Worm (Caenorhabditis elegans) whole organism, L1 larva: ENCODE data around the gene ugt-54.
"Not testable (repeated sequence)": the region's sequence is repeated elsewhere in the genome, so short reads cannot be mapped to it uniquely, and the experiment has no call there.

Experiments used
- C34B4.2 ChIP-seq: sonication (generic microtip); optimal IDR thresholded peaks from 2 replicates; lab custom pipeline; 2017; ENCODE audit warnings: mild to moderate bottlenecking, missing genetic modification characterization, missing compliant biosample characterization
- ama-1 ChIP-seq: fragments of 150-350 bp; optimal IDR thresholded peaks from 2 replicates; lab custom pipeline; 2014
- blmp-1 ChIP-seq: fragments of 150-350 bp; optimal IDR thresholded peaks from 2 replicates; lab custom pipeline; 2014; ENCODE audit warnings: missing biosample characterization, missing genetic modification characterization
- dpl-1 ChIP-seq, 3 experiments: fragments of 150-350 bp in 2 of 3; sonication (generic microtip) in 1 of 3; optimal IDR thresholded peaks; 2 replicates each; lab custom pipeline; 2014 to 2017; ENCODE audit warnings: missing biosample characterization in 3 of 3, missing genetic modification characterization in 3 of 3, missing genetic modification reagents in 3 of 3
- elt-3 ChIP-seq, 6 experiments: fragments of 150-350 bp in 1 of 6; sonication (generic microtip); optimal IDR thresholded peaks; 2 replicates each; lab custom pipeline; 2017 to 2018; ENCODE audit warnings: missing biosample characterization in 6 of 6, missing genetic modification characterization in 6 of 6, inconsistent platforms in 1 of 6
- fos-1 ChIP-seq: fragments of 150-350 bp; optimal IDR thresholded peaks from 2 replicates; lab custom pipeline; 2014; ENCODE audit warnings: missing biosample characterization, missing genetic modification characterization
- lin-39 ChIP-seq: fragments of 150-350 bp; optimal IDR thresholded peaks from 2 replicates; lab custom pipeline; 2014; ENCODE audit warnings: missing biosample characterization, missing genetic modification reagents, missing genetic modification characterization
- lsy-2 ChIP-seq, 2 experiments: fragments of 150-350 bp; optimal IDR thresholded peaks; 2 replicates each; lab custom pipeline; 2014; ENCODE audit warnings: missing biosample characterization in 2 of 2, missing genetic modification characterization in 2 of 2
- nhr-11 ChIP-seq: fragments of 150-350 bp; optimal IDR thresholded peaks from 2 replicates; lab custom pipeline; 2014; ENCODE audit warnings: missing biosample characterization, missing genetic modification characterization
- nhr-47 ChIP-seq: sonication (generic microtip); optimal IDR thresholded peaks from 2 replicates; lab custom pipeline; 2016; ENCODE audit warnings: mild to moderate bottlenecking, missing genetic modification characterization, moderate library complexity, missing compliant biosample characterization
- nhr-90 ChIP-seq: sonication (generic microtip); optimal IDR thresholded peaks from 2 replicates; lab custom pipeline; 2016; ENCODE audit warnings: mild to moderate bottlenecking, missing genetic modification characterization, missing compliant biosample characterization; ENCODE audit not compliant: poor library complexity
- skn-1 ChIP-seq: fragments of 150-350 bp; optimal IDR thresholded peaks from 2 replicates; lab custom pipeline; 2014; ENCODE audit warnings: missing biosample characterization, missing genetic modification characterization
- unc-62 ChIP-seq: fragments of 150-350 bp; optimal IDR thresholded peaks from 2 replicates; lab custom pipeline; 2014; ENCODE audit warnings: missing biosample characterization, missing genetic modification reagents, missing genetic modification characterization

ce11 chrIV:10751740-10752139 is 9.8 kb upstream of the ugt-54 start, which contains the start of gene T25B9.2:
- TF ChIP-seq fos-1 (tag; lab: Kevin White, UChicago); nhr-47 (tag; lab: Kevin White, UChicago); elt-3 (tag; optimal IDR thresholded peaks at IDR 0.05; lab: Kevin White, UChicago); unc-62; dpl-1 (GFP tag; optimal IDR thresholded peaks at IDR 0.05; lab: Kevin White, UChicago); skn-1 (tag; lab: Kevin White, UChicago); ama-1 (lab: Kevin White, UChicago); lsy-2 (tag; optimal IDR thresholded peaks at IDR 0.05; lab: Kevin White, UChicago); lin-39 (tag; lab: Kevin White, UChicago); nhr-11 (tag; lab: Kevin White, UChicago); blmp-1 (tag; lab: Kevin White, UChicago); C34B4.2 (tag; lab: Kevin White, UChicago); nhr-90 (tag; lab: Kevin White, UChicago): not testable (repeated sequence)
